2 worm cellular contexts compared by ENCODE assay signal in genomic region chrII:2190522-2190921, ce11.
TF ChIP-seq lines count a peak whose summit lies in the region.

No protein-coding gene starts in this region.

TF ChIP-seq in whole organism, L1 larva, 84 proteins besides CTCF, POLR2A, EP300 and RAD21:
- TF ChIP-seq lin-14 (GFP tag; optimal IDR thresholded peaks at IDR 0.05; lab: Kevin White, UChicago) (peak; percentile 19), mab-9 (GFP tag; IDR thresholded peaks at IDR 0.05; lab: Robert Waterston, UW) (no peak), efl-1 (optimal IDR thresholded peaks at IDR 0.05; lab: Kevin White, UChicago) (no peak), efl-1 (GFP tag; optimal IDR thresholded peaks at IDR 0.05 in 1 of 2; lab: Kevin White, UChicago) (peak in 1 of 2 experiments; percentile 82), swsn-7 (tag; optimal IDR thresholded peaks at IDR 0.05; lab: Kevin White, UChicago) (no peak)

TF ChIP-seq in whole organism, L4 larva, 104 proteins besides CTCF, POLR2A, EP300 and RAD21:
- TF ChIP-seq snpc-4 (tag; optimal IDR thresholded peaks at IDR 0.05; lab: Kevin White, UChicago): no peak
- TF ChIP-seq daf-8 (GFP tag; IDR thresholded peaks at IDR 0.05; lab: Robert Waterston, UW): no peak
- TF ChIP-seq nhr-25 (tag; optimal IDR thresholded peaks at IDR 0.05; lab: Kevin White, UChicago; ENCODE audit: borderline replicate concordance, insufficient read depth): no peak
- TF ChIP-seq pqm-1 (tag; optimal IDR thresholded peaks at IDR 0.05; lab: Kevin White, UChicago): no peak
- TF ChIP-seq aha-1 (tag; lab: Kevin White, UChicago): peak; percentile 95
- no peak for TF ChIP-seq lir-3 (tag; optimal IDR thresholded peaks at IDR 0.05; lab: Kevin White, UChicago)

Comparison
In these comparisons a context has a peak if more than half of its experiments do, and no peak if none do; other contexts are left out.
1. Of the 29 proteins assayed by ChIP-seq in both whole organism, L4 larva and whole organism, L1 larva: peak only in whole organism, L4 larva: aha-1; only in whole organism, L1 larva: none; in both: none; in neither: 28.